Fruit fly (Drosophila melanogaster): ENCODE measurements around the gene kto.
A peak's percentile ranks its signal among the peaks of the same experiment; 100 is the strongest.

DNA sequence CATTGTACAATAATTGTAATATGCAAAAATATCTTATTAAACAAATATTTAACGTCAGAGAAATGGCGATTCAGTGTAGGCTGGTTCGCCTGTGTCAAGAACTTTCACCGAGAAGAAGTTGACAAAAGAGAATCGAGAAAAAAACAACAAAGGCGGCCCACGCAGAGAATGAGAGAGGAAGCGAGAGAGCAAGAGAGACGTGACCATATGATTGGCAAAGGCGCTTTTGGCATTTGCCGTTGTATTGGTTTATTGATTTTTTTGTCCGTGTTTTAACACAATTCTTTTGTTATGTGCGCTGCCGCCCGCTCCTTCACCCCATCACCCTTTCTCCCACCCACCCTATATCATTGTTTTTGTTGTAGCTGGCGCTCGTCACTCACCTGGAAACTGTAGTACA lies 3.2 kb upstream of the kto start:
- no peak for TF ChIP-seq CG10631 (GFP tag; optimal IDR thresholded peaks at IDR 0.05)
- no peak for TF ChIP-seq CG31627 (GFP tag; optimal IDR thresholded peaks at IDR 0.05)
- TF ChIP-seq Lpt (GFP tag; optimal IDR thresholded peaks at IDR 0.05), result no peak
- TF ChIP-seq cyc (GFP tag; optimal IDR thresholded peaks at IDR 0.05), result no peak
- no peak for TF ChIP-seq Eip75B (GFP tag; optimal IDR thresholded peaks at IDR 0.05)
- no peak for TF ChIP-seq CG6276 (GFP tag; optimal IDR thresholded peaks at IDR 0.05)
- no peak for TF ChIP-seq CG6808 (GFP tag; optimal IDR thresholded peaks at IDR 0.05)
- no peak for TF ChIP-seq CG34406 (GFP tag; optimal IDR thresholded peaks at IDR 0.05)
- peak in 1 of 2 experiments; percentile 71 for TF ChIP-seq ss (GFP tag; optimal IDR thresholded peaks at IDR 0.05)
- TF ChIP-seq Sox15 (GFP tag; optimal IDR thresholded peaks at IDR 0.05), result no peak

All from whole organism, prepupa.